Worm (Caenorhabditis elegans) whole organism, young adult: Measurements from ENCODE around the gene idpp-1.

Experiments used
- F23B12.7 ChIP-seq: sonication (generic microtip); optimal IDR thresholded peaks from 2 replicates; lab custom pipeline; 2017; ENCODE audit warnings: missing genetic modification characterization, mild to moderate bottlenecking, missing compliant biosample characterization, antibody characterized with exemption, moderate library complexity; ENCODE audit not compliant: insufficient read depth
- F57A8.1 ChIP-seq: fragments of 200-800 bp; sonication (Bioruptor generic); optimal IDR thresholded peaks from 2 replicates; lab custom pipeline; 2018; ENCODE audit warnings: mild to moderate bottlenecking, missing genetic modification characterization, moderate library complexity, missing compliant biosample characterization
- ama-1 ChIP-seq, 3 experiments: fragments of 150-350 bp in 1 of 3; sonication (generic microtip) in 2 of 3; optimal IDR thresholded peaks; 2 replicates each; lab custom pipeline; 2014 to 2018; ENCODE audit warnings: missing biosample characterization in 2 of 3, missing genetic modification characterization in 2 of 3, missing genetic modification reagents in 2 of 3
- ccch-3 ChIP-seq: fragments of 200-800 bp; sonication (Bioruptor generic); optimal IDR thresholded peaks from 2 replicates; lab custom pipeline; 2018; ENCODE audit warnings: mild to moderate bottlenecking, missing genetic modification characterization, missing compliant biosample characterization
- dpff-1 ChIP-seq: sonication (generic microtip); optimal IDR thresholded peaks from 2 replicates; lab custom pipeline; 2017; ENCODE audit warnings: mild to moderate bottlenecking, missing genetic modification characterization, missing compliant biosample characterization
- lsl-1 ChIP-seq: fragments of 200-800 bp; sonication (Bioruptor generic); optimal IDR thresholded peaks from 2 replicates; lab custom pipeline; 2018; ENCODE audit warnings: mild to moderate bottlenecking, missing genetic modification characterization, moderate library complexity, missing compliant biosample characterization
- lsy-27 ChIP-seq: sonication (generic microtip); optimal IDR thresholded peaks from 2 replicates; lab custom pipeline; 2017; ENCODE audit warnings: missing genetic modification characterization, mild to moderate bottlenecking, missing compliant biosample characterization, antibody characterized with exemption, missing genotype, borderline replicate concordance; ENCODE audit not compliant: insufficient read depth
- mel-28 ChIP-seq: sonication (generic microtip); optimal IDR thresholded peaks from 2 replicates; lab custom pipeline; 2016; ENCODE audit warnings: borderline replicate concordance, mild to moderate bottlenecking, missing genetic modification characterization, missing compliant biosample characterization
- mes-4 ChIP-seq: sonication (generic microtip); optimal IDR thresholded peaks from 2 replicates; lab custom pipeline; 2016; ENCODE audit warnings: missing genotype, missing genetic modification characterization, missing compliant biosample characterization
- nfya-2 ChIP-seq: fragments of 200-800 bp; sonication (Bioruptor generic); IDR thresholded peaks from 2 replicates; pipeline ENCODE4 v1.3.6; 2022; ENCODE audit warnings: missing genetic modification reagents, missing genetic modification characterization, missing compliant biosample characterization
- snpc-4 ChIP-seq, 5 experiments: fragments of 150-350 bp in 1 of 5; sonication (generic microtip) in 4 of 5; optimal IDR thresholded peaks; 2 replicates each; lab custom pipeline; 2014 to 2018; ENCODE audit warnings: missing genetic modification characterization in 5 of 5, missing biosample characterization in 3 of 5, antibody characterized with exemption in 2 of 5, mild to moderate bottlenecking in 2 of 5, missing compliant biosample characterization in 2 of 5, missing genotype in 2 of 5, moderate library complexity in 2 of 5, missing genetic modification reagents in 1 of 5
- somi-1 ChIP-seq: fragments of 200-800 bp; sonication (Bioruptor generic); optimal IDR thresholded peaks from 2 replicates; lab custom pipeline; 2018; ENCODE audit warnings: mild to moderate bottlenecking, missing genetic modification characterization, missing compliant biosample characterization
- xnd-1 ChIP-seq: sonication (generic microtip); optimal IDR thresholded peaks from 2 replicates; lab custom pipeline; 2016; ENCODE audit warnings: missing genotype, missing genetic modification reagents, missing genetic modification characterization, missing compliant biosample characterization
- zfh-2 ChIP-seq: fragments of 200-800 bp; sonication (Bioruptor generic); conservative IDR thresholded peaks from 2 replicates; pipeline ENCODE4 v1.3.6; 2022; ENCODE audit warnings: missing genetic modification reagents, missing genetic modification characterization, missing compliant biosample characterization

- TF ChIP-seq nfya-2 (GFP tag; lab: Robert Waterston, UW): no peak
- TF ChIP-seq lsl-1 (GFP tag; lab: Kevin White, UChicago): no peak
- TF ChIP-seq xnd-1: no peak
- TF ChIP-seq F23B12.7 (tag; lab: Kevin White, UChicago): no peak
- TF ChIP-seq zfh-2: no peak
- no peak for TF ChIP-seq snpc-4 (GFP tag; optimal IDR thresholded peaks at IDR 0.05; lab: Kevin White, UChicago)
- no peak for TF ChIP-seq snpc-4 (tag; optimal IDR thresholded peaks at IDR 0.05; lab: Kevin White, UChicago)
- no peak for TF ChIP-seq ama-1 (optimal IDR thresholded peaks at IDR 0.05; lab: Kevin White, UChicago)
- no peak for TF ChIP-seq ama-1 (GFP tag; optimal IDR thresholded peaks at IDR 0.05; lab: Kevin White, UChicago)
- no peak for TF ChIP-seq F57A8.1
- TF ChIP-seq dpff-1 (tag; lab: Kevin White, UChicago): no peak
- TF ChIP-seq lsy-27 (tag; lab: Kevin White, UChicago): no peak
- no peak for TF ChIP-seq mel-28 (tag; lab: Kevin White, UChicago)
- TF ChIP-seq ccch-3 (GFP tag; lab: Kevin White, UChicago): no peak
- no peak for TF ChIP-seq mes-4 (tag; lab: Kevin White, UChicago)
- TF ChIP-seq somi-1 (GFP tag; lab: Kevin White, UChicago): no peak
Observed at ce11 chrIII:778771-779170, 38.3 kb downstream of the idpp-1 start, which contains the start of gene alh-11.
